Worm (Caenorhabditis elegans): Measurements from ENCODE around the gene hrde-1.

DNA sequence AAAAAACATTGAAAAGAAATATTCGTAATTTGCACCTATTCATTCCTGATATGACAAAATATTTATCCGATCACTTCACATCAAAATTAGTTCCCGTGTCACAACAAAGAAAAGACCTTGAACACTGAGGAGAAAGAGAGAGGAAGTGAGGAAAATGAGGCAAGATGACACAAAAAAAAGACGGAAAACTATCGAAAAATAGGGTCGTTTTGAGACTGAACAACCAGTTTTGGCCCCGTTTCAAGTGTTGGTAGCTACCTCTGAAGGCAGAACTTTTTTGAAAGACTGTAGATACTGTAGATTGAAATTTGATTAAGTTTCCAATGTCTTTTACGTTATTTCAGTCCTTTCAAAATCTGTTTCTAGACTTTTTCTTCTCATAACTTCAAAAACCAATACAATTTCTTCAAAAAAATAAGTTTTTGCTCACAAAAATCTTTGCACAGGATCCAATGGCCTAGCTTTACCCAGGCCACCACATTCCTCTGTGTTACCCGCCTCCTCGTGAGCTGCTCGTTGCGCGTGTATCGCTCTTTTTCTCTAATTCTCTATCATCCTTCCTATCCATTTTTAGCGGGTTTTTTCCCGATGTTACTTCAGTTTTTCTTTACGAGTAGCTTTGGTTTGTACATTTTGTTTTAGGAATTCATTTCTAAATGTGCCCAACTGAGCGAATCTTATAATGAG is 20.5 kb upstream of the hrde-1 start:
- TF ChIP-seq tab-1 (GFP tag; IDR thresholded peaks at IDR 0.05) (no peak; the same call in 1 of the 2 replicates), flt-1 (GFP tag; IDR thresholded peaks at IDR 0.05) (no peak), ref-1 (GFP tag; conservative IDR thresholded peaks at IDR 0.05) (no peak), klf-2 (GFP tag; conservative IDR thresholded peaks at IDR 0.05) (no peak), cog-1 (tag; optimal IDR thresholded peaks at IDR 0.05) (peak; percentile 47), ztf-29 (GFP tag; IDR thresholded peaks at IDR 0.05) (no peak), med-1 (GFP tag; optimal IDR thresholded peaks at IDR 0.05; ENCODE audit: insufficient read depth) (no peak)
